Fruit fly (Drosophila melanogaster): ENCODE results near the gene CG9399.

The CG9399 gene

DNA sequence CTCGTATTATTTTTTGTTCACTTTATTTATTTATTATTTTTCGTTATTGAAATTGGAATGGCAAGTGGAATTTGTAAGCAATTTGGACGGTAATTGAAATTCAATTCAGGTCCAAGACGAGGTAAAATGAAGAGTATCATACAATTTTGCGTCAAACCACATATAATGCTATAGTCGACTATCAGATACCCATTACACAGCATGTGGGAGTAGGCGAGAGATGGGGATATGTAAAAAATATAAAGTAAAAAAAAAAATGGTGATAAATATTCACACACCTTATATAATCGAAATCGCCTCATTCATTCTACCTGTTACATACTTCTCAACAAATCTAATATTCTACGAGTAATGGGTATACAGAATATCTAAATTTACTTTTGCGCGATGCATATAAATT is 38.2 kb upstream of the CG9399 start:
- TF ChIP-seq HLH106 (tag; optimal IDR thresholded peaks at IDR 0.05) (peak; percentile 45), CrebA (GFP tag; optimal IDR thresholded peaks at IDR 0.05; ENCODE audit: borderline replicate concordance) (no peak), ey (GFP tag; optimal IDR thresholded peaks at IDR 0.05) (peak; percentile 63), OdsH (GFP tag; optimal IDR thresholded peaks at IDR 0.05) (peak; percentile 54), brk (GFP tag; optimal IDR thresholded peaks at IDR 0.05) (no peak), psq (GFP tag; optimal IDR thresholded peaks at IDR 0.05) (peak; percentile 6), foxo (GFP tag; optimal IDR thresholded peaks at IDR 0.05) (peak in 1 of 2 experiments; percentile 56), Abd-B (GFP tag; optimal IDR thresholded peaks at IDR 0.05) (no peak), Hnf4 (GFP tag; optimal IDR thresholded peaks at IDR 0.05) (peak; percentile 60), fru (GFP tag; optimal IDR thresholded peaks at IDR 0.05) (peak; percentile 45), pan (optimal IDR thresholded peaks at IDR 0.05) (no peak), tai (GFP tag; optimal IDR thresholded peaks at IDR 0.05) (no peak), Rel (GFP tag; optimal IDR thresholded peaks at IDR 0.05) (no peak), Rel (tag; optimal IDR thresholded peaks at IDR 0.05) (no peak), Vsx2 (GFP tag; optimal IDR thresholded peaks at IDR 0.05; ENCODE audit: partially characterized antibody) (no peak), rgr (GFP tag; optimal IDR thresholded peaks at IDR 0.05) (peak; percentile 56), woc (GFP tag; optimal IDR thresholded peaks at IDR 0.05) (peak; percentile 11), h (GFP tag; optimal IDR thresholded peaks at IDR 0.05) (peak; percentile 69), br (GFP tag; optimal IDR thresholded peaks at IDR 0.05) (peak; percentile 59), Sp1 (GFP tag; optimal IDR thresholded peaks at IDR 0.05) (peak; percentile 9), sage (GFP tag; optimal IDR thresholded peaks at IDR 0.05) (no peak)

DNA sequence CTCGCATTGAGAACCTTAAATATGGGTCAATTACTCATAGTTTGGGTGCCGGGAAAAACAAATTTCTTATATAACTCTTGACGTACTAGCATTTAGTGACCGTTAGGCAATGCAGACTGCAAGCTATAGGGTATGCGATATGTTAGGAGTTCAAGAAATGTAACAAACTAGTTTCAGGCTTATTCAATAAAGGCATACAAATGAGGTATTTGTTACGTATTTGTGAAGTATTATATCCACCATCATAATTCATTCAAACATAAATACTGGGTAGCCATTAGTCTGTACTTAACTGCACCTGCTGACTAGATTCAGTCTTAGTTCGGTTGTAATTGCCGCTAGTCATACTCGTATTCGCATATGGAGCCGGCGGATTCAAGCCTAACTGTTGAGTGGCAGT is 34.2 kb upstream of the CG9399 start:
- TF ChIP-seq Rel (GFP tag; optimal IDR thresholded peaks at IDR 0.05) (no peak), Rel (tag; optimal IDR thresholded peaks at IDR 0.05) (no peak), Myc (optimal IDR thresholded peaks at IDR 0.05) (no peak), Vsx2 (GFP tag; optimal IDR thresholded peaks at IDR 0.05; ENCODE audit: partially characterized antibody) (no peak), ey (GFP tag; optimal IDR thresholded peaks at IDR 0.05) (no peak), OdsH (GFP tag; optimal IDR thresholded peaks at IDR 0.05) (no peak), N (GFP tag; optimal IDR thresholded peaks at IDR 0.05) (no peak), woc (GFP tag; optimal IDR thresholded peaks at IDR 0.05) (no peak), CG32264 (GFP tag; optimal IDR thresholded peaks at IDR 0.05) (no peak), usp (GFP tag; optimal IDR thresholded peaks at IDR 0.05) (no peak)

DNA sequence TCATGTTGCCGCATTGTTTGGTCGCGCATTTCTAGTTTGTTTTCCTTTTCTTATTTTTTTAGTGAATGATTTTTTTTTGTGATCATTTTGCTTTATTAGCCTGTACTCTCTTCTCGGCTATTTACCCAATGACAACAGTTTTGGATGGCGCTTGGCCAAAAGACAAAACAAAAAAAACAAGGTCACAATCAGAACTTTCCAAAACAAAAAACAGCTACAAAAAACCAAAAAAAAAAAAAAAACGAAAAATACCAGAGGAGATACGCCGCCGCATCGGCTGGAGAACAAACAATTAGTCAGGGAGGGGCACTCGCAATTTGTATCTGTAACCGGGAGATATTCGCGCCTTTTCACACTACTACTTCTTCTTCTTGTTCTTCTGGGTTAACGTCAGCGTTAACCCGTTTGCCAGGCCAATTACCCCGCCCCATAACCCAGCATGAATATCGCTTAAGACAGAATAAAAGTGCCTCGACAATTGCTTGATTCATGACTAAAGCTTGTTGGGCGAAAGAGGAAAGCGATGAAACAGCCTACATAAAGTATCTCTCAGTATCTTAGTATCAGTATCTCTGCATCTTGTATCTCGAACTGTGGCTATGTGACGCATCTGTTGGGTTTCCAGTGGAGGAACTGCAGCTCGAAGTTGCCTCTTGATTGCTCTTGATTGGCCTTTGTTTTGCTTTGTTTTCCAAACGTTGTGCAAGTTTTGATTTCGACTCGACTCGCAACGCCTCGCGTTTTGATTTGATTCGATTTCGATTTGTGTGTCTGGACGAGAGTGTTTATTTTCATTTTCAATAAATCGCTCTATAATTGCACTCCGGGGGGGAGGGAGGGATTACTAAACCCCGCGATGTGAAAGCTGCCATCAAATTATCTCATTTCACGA is 33.1 kb upstream of the CG9399 start:
- no peak for TF ChIP-seq tai (GFP tag; optimal IDR thresholded peaks at IDR 0.05)
- TF ChIP-seq Vsx2 (GFP tag; optimal IDR thresholded peaks at IDR 0.05; ENCODE audit: partially characterized antibody) = peak; percentile 66

DNA sequence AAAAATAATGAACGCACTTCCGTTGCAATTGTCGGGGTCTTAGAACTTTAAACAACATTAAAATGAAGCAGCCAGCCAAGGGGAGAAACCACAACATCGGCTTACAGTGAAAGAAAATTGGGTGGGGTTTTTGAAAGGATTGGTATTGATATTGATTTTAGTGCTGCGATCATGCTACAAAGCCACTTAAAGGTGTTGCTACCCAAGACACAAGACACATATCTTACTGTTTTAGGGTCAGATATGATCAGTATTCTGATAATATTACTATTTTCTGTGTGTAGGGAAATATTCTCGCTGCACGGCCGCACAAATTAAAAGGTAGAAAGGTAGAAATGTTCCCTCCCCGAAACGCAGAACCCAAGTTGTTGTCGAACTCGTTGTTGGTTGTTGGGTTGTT is 31.1 kb upstream of the CG9399 start:
- TF ChIP-seq jim (GFP tag; optimal IDR thresholded peaks at IDR 0.05) = no peak
- no peak for TF ChIP-seq sage (GFP tag; optimal IDR thresholded peaks at IDR 0.05)
- TF ChIP-seq HLH106 (tag; optimal IDR thresholded peaks at IDR 0.05) = peak; percentile 6
- TF ChIP-seq ey (GFP tag; optimal IDR thresholded peaks at IDR 0.05) = peak; percentile 23
- TF ChIP-seq Hr78 (GFP tag; optimal IDR thresholded peaks at IDR 0.05) = no peak
- TF ChIP-seq Rel (GFP tag; optimal IDR thresholded peaks at IDR 0.05) = no peak
- no peak for TF ChIP-seq Rel (tag; optimal IDR thresholded peaks at IDR 0.05)
- no peak for TF ChIP-seq Myc (optimal IDR thresholded peaks at IDR 0.05)
- TF ChIP-seq woc (GFP tag; optimal IDR thresholded peaks at IDR 0.05) = no peak
- peak; percentile 9 for TF ChIP-seq rgr (GFP tag; optimal IDR thresholded peaks at IDR 0.05)
- TF ChIP-seq h (GFP tag; optimal IDR thresholded peaks at IDR 0.05) = peak; percentile 33
- no peak for TF ChIP-seq tai (GFP tag; optimal IDR thresholded peaks at IDR 0.05)
- peak in 1 of 2 experiments; percentile 37 for TF ChIP-seq foxo (GFP tag; optimal IDR thresholded peaks at IDR 0.05)
- TF ChIP-seq br (GFP tag; optimal IDR thresholded peaks at IDR 0.05) = peak; percentile 21
- TF ChIP-seq fru (GFP tag; optimal IDR thresholded peaks at IDR 0.05) = peak; percentile 40
- no peak for TF ChIP-seq Vsx2 (GFP tag; optimal IDR thresholded peaks at IDR 0.05; ENCODE audit: partially characterized antibody)
- TF ChIP-seq dmrt93B (GFP tag; optimal IDR thresholded peaks at IDR 0.05) = no peak
- TF ChIP-seq Hnf4 (GFP tag; optimal IDR thresholded peaks at IDR 0.05) = no peak
- no peak for TF ChIP-seq dsf (GFP tag; optimal IDR thresholded peaks at IDR 0.05; ENCODE audit: borderline replicate concordance)

DNA sequence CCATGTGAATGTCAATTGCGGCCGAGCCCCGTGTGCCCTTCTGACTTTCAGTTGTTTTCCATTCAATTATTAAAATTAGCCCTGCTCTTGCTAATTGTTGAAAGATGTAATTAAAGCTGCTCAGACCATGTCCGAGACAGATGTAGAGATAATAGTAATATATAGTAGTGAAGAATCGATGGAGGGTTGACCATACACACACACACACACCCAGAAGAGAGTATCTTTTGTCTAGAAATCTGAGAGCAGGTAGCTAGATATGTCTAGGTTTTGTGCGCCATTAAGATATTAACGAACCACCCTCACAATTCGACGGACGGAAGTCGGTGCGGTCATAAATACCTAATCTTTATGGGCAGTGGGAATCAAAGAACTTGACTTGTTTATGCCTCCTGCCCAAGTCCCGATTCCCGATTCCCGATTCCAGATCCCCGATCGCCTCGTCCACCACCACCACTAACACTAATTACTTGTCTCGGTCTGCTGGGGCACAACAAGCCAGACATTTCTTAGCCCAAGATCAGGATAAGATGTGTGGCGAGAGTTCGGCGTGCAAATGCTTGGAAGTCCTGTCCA is 30.5 kb upstream of the CG9399 start:
- TF ChIP-seq GATAd (GFP tag; optimal IDR thresholded peaks at IDR 0.05) (no peak), tai (GFP tag; optimal IDR thresholded peaks at IDR 0.05) (no peak), HLH106 (tag; optimal IDR thresholded peaks at IDR 0.05) (no peak), Sp1 (GFP tag; optimal IDR thresholded peaks at IDR 0.05) (no peak), Myc (optimal IDR thresholded peaks at IDR 0.05) (no peak), h (GFP tag; optimal IDR thresholded peaks at IDR 0.05) (no peak), fru (GFP tag; optimal IDR thresholded peaks at IDR 0.05) (no peak)

Measured in whole organism, wandering third instar larva.